Fruit fly (Drosophila melanogaster) S2 (cell line): ENCODE measurements around the gene slpr.

Experiments
- CG8478 ChIP-seq: fragments of >200 bp; optimal IDR thresholded peaks from 2 replicates; lab custom pipeline; 2018
- CTCF ChIP-seq, 2 experiments: fragments of >200 bp; optimal IDR thresholded peaks; 2 replicates each; lab custom pipeline; 2018

DNA sequence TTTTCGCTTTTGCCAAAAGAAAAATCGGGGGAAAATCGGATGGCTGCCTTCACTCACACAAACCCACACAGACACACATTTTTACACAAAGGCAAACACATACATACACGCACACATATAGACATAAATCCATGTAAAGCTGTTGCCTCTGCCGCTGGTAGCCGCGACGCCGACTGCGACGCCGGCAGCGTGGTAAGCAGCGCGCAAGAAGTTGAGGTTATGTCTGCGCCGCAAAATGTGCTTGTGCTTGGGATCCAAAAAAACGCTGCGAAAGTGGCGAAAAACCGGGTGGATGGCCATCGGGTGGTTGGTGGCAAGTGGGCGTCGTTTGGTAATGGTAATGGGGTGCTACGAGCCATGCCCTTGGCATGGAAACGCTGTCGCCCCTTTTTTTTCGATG, 2.9 kb upstream of the slpr start:
- TF ChIP-seq CG8478 = no peak
- TF ChIP-seq CTCF (optimal IDR thresholded peaks at IDR 0.05; lab: Kevin White, UChicago) = no peak
